Fruit fly (Drosophila melanogaster) whole organism, embryonic: ENCODE data around the gene kraken.

ENCODE experiments used
- ATbp ChIP-seq: fragments of 200-800 bp; sonication (Bioruptor generic); optimal IDR thresholded peaks from 2 replicates; lab custom pipeline; 2017; ENCODE audit warnings: missing biosample characterization, mild to moderate bottlenecking, missing genetic modification characterization, missing genetic modification reagents
- Aef1 ChIP-seq: fragments of 200-800 bp; sonication (Bioruptor generic); IDR thresholded peaks from 3 replicates; pipeline ENCODE4 v1.3.6; 2022; ENCODE audit warnings: missing biosample characterization, missing genetic modification characterization
- Asciz ChIP-seq: fragments of 200-800 bp; sonication (Bioruptor generic); optimal IDR thresholded peaks from 2 replicates; lab custom pipeline; 2017; ENCODE audit warnings: missing biosample characterization, mild to moderate bottlenecking, missing genetic modification characterization, missing genetic modification reagents
- Atf6 ChIP-seq: fragments of 200-800 bp; sonication (Bioruptor generic); IDR thresholded peaks from 2 replicates; pipeline ENCODE4 v1.3.6; 2022; ENCODE audit warnings: missing biosample characterization, missing genetic modification characterization
- B-H2 ChIP-seq: fragments of 200-800 bp; sonication (Bioruptor generic); optimal IDR thresholded peaks from 2 replicates; lab custom pipeline; 2018; ENCODE audit warnings: missing biosample characterization, mild to moderate bottlenecking, missing genetic modification characterization
- BEAF-32 ChIP-seq: fragments of 200-800 bp; sonication (Bioruptor generic); optimal IDR thresholded peaks from 3 replicates; lab custom pipeline; 2017; ENCODE audit warnings: missing biosample characterization, missing genetic modification characterization, mild to moderate bottlenecking, moderate library complexity, missing genetic modification reagents
- CG10321 ChIP-seq: fragments of 200-800 bp; sonication (Bioruptor generic); IDR thresholded peaks from 2 replicates; pipeline ENCODE4 v1.3.6; 2022; ENCODE audit warnings: missing biosample characterization, missing genetic modification characterization
- CG12071 ChIP-seq: fragments of 200-800 bp; sonication (Bioruptor generic); optimal IDR thresholded peaks from 3 replicates; lab custom pipeline; 2018; ENCODE audit warnings: missing biosample characterization, mild to moderate bottlenecking, missing genetic modification characterization
- CG13894 ChIP-seq: fragments of 200-800 bp; sonication (Bioruptor generic); optimal IDR thresholded peaks from 3 replicates; lab custom pipeline; 2018; ENCODE audit warnings: missing biosample characterization, mild to moderate bottlenecking, missing genetic modification characterization, moderate library complexity
- CG15514 ChIP-seq: fragments of 200-800 bp; sonication (Bioruptor generic); optimal IDR thresholded peaks from 3 replicates; lab custom pipeline; 2017; ENCODE audit warnings: missing biosample characterization, missing genetic modification characterization, mild to moderate bottlenecking, moderate library complexity, missing genetic modification reagents
- CG15601 ChIP-seq: fragments of 200-800 bp; sonication (Bioruptor generic); optimal IDR thresholded peaks from 3 replicates; lab custom pipeline; 2019; ENCODE audit warnings: missing biosample characterization, mild to moderate bottlenecking, missing genetic modification characterization, moderate library complexity
- CG15696 ChIP-seq: fragments of 200-800 bp; sonication (Bioruptor generic); optimal IDR thresholded peaks from 2 replicates; lab custom pipeline; 2019; ENCODE audit warnings: missing biosample characterization, mild to moderate bottlenecking, missing genetic modification characterization, moderate library complexity
- CG17912 ChIP-seq: fragments of 200-800 bp; sonication (Bioruptor generic); optimal IDR thresholded peaks from 2 replicates; lab custom pipeline; 2018; ENCODE audit warnings: missing biosample characterization, mild to moderate bottlenecking, missing genetic modification characterization
- CG2120 ChIP-seq: fragments of 200-800 bp; sonication (Bioruptor generic); optimal IDR thresholded peaks from 3 replicates; lab custom pipeline; 2016; ENCODE audit warnings: missing biosample characterization, missing genetic modification characterization
- CG2202 ChIP-seq: fragments of 200-800 bp; sonication (Bioruptor generic); optimal IDR thresholded peaks from 2 replicates; lab custom pipeline; 2018; ENCODE audit warnings: missing biosample characterization, mild to moderate bottlenecking, missing genetic modification characterization
- CG2875 ChIP-seq: fragments of 200-800 bp; sonication (Bioruptor generic); optimal IDR thresholded peaks from 2 replicates; lab custom pipeline; 2017; ENCODE audit warnings: missing biosample characterization, mild to moderate bottlenecking, missing genetic modification characterization, missing genetic modification reagents
- CG31365 ChIP-seq: fragments of 200-800 bp; sonication (Bioruptor generic); optimal IDR thresholded peaks from 2 replicates; lab custom pipeline; 2018; ENCODE audit warnings: missing biosample characterization, mild to moderate bottlenecking, missing genetic modification characterization
- CG33557 ChIP-seq: fragments of 200-800 bp; sonication (Bioruptor generic); optimal IDR thresholded peaks from 2 replicates; lab custom pipeline; 2019; ENCODE audit warnings: missing biosample characterization, mild to moderate bottlenecking, missing genetic modification characterization, moderate library complexity
- CG3407 ChIP-seq: fragments of 200-800 bp; sonication (Bioruptor generic); optimal IDR thresholded peaks from 2 replicates; lab custom pipeline; 2018; ENCODE audit warnings: missing biosample characterization, mild to moderate bottlenecking, missing genetic modification characterization
- CG4707 ChIP-seq: fragments of 200-800 bp; sonication (Bioruptor generic); optimal IDR thresholded peaks from 2 replicates; lab custom pipeline; 2018; ENCODE audit warnings: missing biosample characterization, mild to moderate bottlenecking, missing genetic modification characterization, moderate library complexity
- CG6854 ChIP-seq: fragments of 200-800 bp; sonication (Bioruptor generic); optimal IDR thresholded peaks from 3 replicates; lab custom pipeline; 2017; ENCODE audit warnings: missing biosample characterization, mild to moderate bottlenecking, missing genetic modification characterization
- CG9437 ChIP-seq: fragments of 200-800 bp; sonication (Bioruptor generic); optimal IDR thresholded peaks from 2 replicates; lab custom pipeline; 2018; ENCODE audit warnings: missing biosample characterization, mild to moderate bottlenecking, missing genetic modification characterization
- D19A ChIP-seq: fragments of 200-800 bp; optimal IDR thresholded peaks from 3 replicates; lab custom pipeline; 2019; ENCODE audit warnings: missing biosample characterization, mild to moderate bottlenecking, missing genetic modification characterization, moderate library complexity
- Dad ChIP-seq: fragments of 200-800 bp; sonication (Bioruptor generic); optimal IDR thresholded peaks from 3 replicates; lab custom pipeline; 2016; ENCODE audit warnings: missing biosample characterization, missing genetic modification characterization
- E2f2 ChIP-seq: fragments of 200-800 bp; sonication (Bioruptor generic); IDR thresholded peaks from 2 replicates; pipeline ENCODE4 v1.3.6; 2022; ENCODE audit warnings: missing biosample characterization, missing genetic modification characterization
- Gug ChIP-seq: fragments of 200-800 bp; sonication (Bioruptor generic); IDR thresholded peaks from 4 replicates; pipeline ENCODE4 v1.3.6; 2022; ENCODE audit warnings: missing biosample characterization, missing genetic modification characterization
- HLH3B ChIP-seq: fragments of 200-800 bp; sonication (Bioruptor generic); IDR thresholded peaks from 2 replicates; pipeline ENCODE4 v1.3.6; 2022; ENCODE audit warnings: missing biosample characterization, missing genetic modification characterization
- Hr78 ChIP-seq, 2 experiments: fragments of 200-800 bp in 1 of 2; fragments of >200 bp in 1 of 2; sonication (Bioruptor generic) in 1 of 2; optimal IDR thresholded peaks; 2 replicates each; lab custom pipeline; 2017 to 2019; ENCODE audit warnings: missing biosample characterization in 2 of 2, missing genetic modification characterization in 2 of 2, mild to moderate bottlenecking in 1 of 2, moderate library complexity in 1 of 2
- PHDP ChIP-seq: fragments of 200-800 bp; sonication (Bioruptor generic); optimal IDR thresholded peaks from 3 replicates; lab custom pipeline; 2018; ENCODE audit warnings: missing biosample characterization, mild to moderate bottlenecking, missing genetic modification characterization, moderate library complexity
- Rfx ChIP-seq: fragments of 200-800 bp; sonication (Bioruptor generic); IDR thresholded peaks from 2 replicates; pipeline ENCODE4 v1.3.6; 2022; ENCODE audit warnings: missing biosample characterization, missing genetic modification characterization
- Scr ChIP-seq: fragments of 200-800 bp; sonication (Bioruptor generic); IDR thresholded peaks from 2 replicates; pipeline ENCODE4 v1.3.6; 2022; ENCODE audit warnings: missing biosample characterization, missing genetic modification characterization; ENCODE audit not compliant: partially characterized antibody
- Side ChIP-seq: fragments of 200-800 bp; sonication (Bioruptor generic); optimal IDR thresholded peaks from 2 replicates; lab custom pipeline; 2016; ENCODE audit warnings: missing biosample characterization, missing genetic modification characterization
- Sry-δ ChIP-seq: fragments of 200-800 bp; sonication (Bioruptor generic); optimal IDR thresholded peaks from 2 replicates; lab custom pipeline; 2016; ENCODE audit warnings: missing biosample characterization, missing genetic modification characterization
- Trl ChIP-seq, 3 experiments: fragments of >200 bp in 2 of 3; fragments of 200-800 bp in 1 of 3; sonication (Bioruptor generic) in 1 of 3; optimal IDR thresholded peaks; 2 replicates in 1 of 3; 3 replicates in 2 of 3; lab custom pipeline; 2016 to 2017; ENCODE audit warnings: missing biosample characterization in 1 of 3, missing genetic modification characterization in 1 of 3
- Xrp1 ChIP-seq: fragments of 200-800 bp; sonication (Bioruptor generic); IDR thresholded peaks from 2 replicates; pipeline ENCODE4 v1.3.6; 2022; ENCODE audit warnings: missing biosample characterization, missing genetic modification characterization
- ara ChIP-seq: fragments of 200-800 bp; sonication (Bioruptor generic); IDR thresholded peaks from 2 replicates; pipeline ENCODE4 v1.3.6; 2022; ENCODE audit warnings: missing biosample characterization, missing genetic modification characterization
- bsh ChIP-seq, 2 experiments: fragments of 200-800 bp; sonication (Bioruptor generic); optimal IDR thresholded peaks; 2 replicates each; lab custom pipeline; 2017 to 2018; ENCODE audit warnings: mild to moderate bottlenecking in 2 of 2, missing biosample characterization in 2 of 2, missing genetic modification characterization in 2 of 2, moderate library complexity in 1 of 2
- caup ChIP-seq: fragments of 200-800 bp; sonication (Bioruptor generic); optimal IDR thresholded peaks from 3 replicates; lab custom pipeline; 2017; ENCODE audit warnings: missing biosample characterization, mild to moderate bottlenecking, missing genetic modification characterization, moderate library complexity; ENCODE audit not compliant: severe bottlenecking
- chm ChIP-seq: fragments of 200-800 bp; sonication (Bioruptor generic); IDR thresholded peaks from 2 replicates; pipeline ENCODE4 v1.3.6; 2022; ENCODE audit warnings: missing biosample characterization, missing genetic modification characterization
- corto ChIP-seq: fragments of 200-800 bp; sonication (Bioruptor generic); optimal IDR thresholded peaks from 2 replicates; lab custom pipeline; 2016; ENCODE audit warnings: missing biosample characterization, mild to moderate bottlenecking, missing genetic modification characterization, moderate library complexity
- crc ChIP-seq: fragments of 200-800 bp; sonication (Bioruptor generic); optimal IDR thresholded peaks from 2 replicates; lab custom pipeline; 2016; ENCODE audit warnings: missing biosample characterization, missing genetic modification characterization
- da ChIP-seq: fragments of 200-800 bp; sonication (Bioruptor generic); optimal IDR thresholded peaks from 2 replicates; lab custom pipeline; 2016; ENCODE audit warnings: missing biosample characterization, missing genetic modification characterization
- gt ChIP-seq: fragments of 200-800 bp; sonication (Bioruptor generic); IDR thresholded peaks from 2 replicates; pipeline ENCODE4 v1.3.6; 2022; ENCODE audit warnings: missing biosample characterization, missing genetic modification characterization
- lmd ChIP-seq: fragments of 200-800 bp; sonication (Bioruptor generic); IDR thresholded peaks from 2 replicates; pipeline ENCODE4 v1.3.6; 2022; ENCODE audit warnings: missing biosample characterization, missing genetic modification characterization
- mld ChIP-seq: fragments of 200-800 bp; sonication (Bioruptor generic); IDR thresholded peaks from 3 replicates; pipeline ENCODE4 v1.3.6; 2022; ENCODE audit warnings: missing biosample characterization, missing genetic modification characterization; ENCODE audit not compliant: partially characterized antibody
- oc ChIP-seq: fragments of 200-800 bp; sonication (Bioruptor generic); optimal IDR thresholded peaks from 2 replicates; lab custom pipeline; 2018; ENCODE audit warnings: missing biosample characterization, mild to moderate bottlenecking, missing genetic modification characterization, moderate library complexity
- row ChIP-seq: fragments of 200-800 bp; sonication (Bioruptor generic); IDR thresholded peaks from 3 replicates; pipeline ENCODE4 v1.3.6; 2022; ENCODE audit warnings: missing biosample characterization, missing genetic modification characterization
- schlank ChIP-seq: fragments of 200-800 bp; sonication (Bioruptor generic); optimal IDR thresholded peaks from 2 replicates; lab custom pipeline; 2018; ENCODE audit warnings: missing biosample characterization, mild to moderate bottlenecking, missing genetic modification characterization
- sim ChIP-seq: fragments of 200-800 bp; sonication (Bioruptor generic); IDR thresholded peaks from 2 replicates; pipeline ENCODE4 v1.3.6; 2022; ENCODE audit warnings: missing biosample characterization, missing genetic modification characterization

kraken gene

dm6 chr2L:856001-856400 is 3.4 kb downstream of the kraken start (continued):
- TF ChIP-seq CG33557 (GFP tag; lab: Kevin White, UChicago) (peak; percentile 31), row (no peak), caup (peak; percentile 38), PHDP (tag; lab: Kevin White, UChicago) (no peak), mld (no peak), D19A (tag; lab: Kevin White, UChicago) (no peak), CG2202 (tag; lab: Kevin White, UChicago) (peak; percentile 0), Gug (GFP tag; lab: Robert Waterston, UW) (no peak), gt (no peak), crc (no peak), ATbp (GFP tag; lab: Kevin White, UChicago) (peak; percentile 77), CG2875 (peak; percentile 40), CG31365 (tag; lab: Kevin White, UChicago) (peak; percentile 30), Hr78 (GFP tag; optimal IDR thresholded peaks at IDR 0.05; lab: Kevin White, UChicago) (no peak), CG2120 (GFP tag; lab: Kevin White, UChicago) (peak; percentile 33), CG3407 (GFP tag; lab: Kevin White, UChicago) (peak; percentile 45), Trl (optimal IDR thresholded peaks at IDR 0.05; lab: Kevin White, UChicago) (no peak), Trl (GFP tag; optimal IDR thresholded peaks at IDR 0.05; lab: Kevin White, UChicago) (peak; percentile 6), B-H2 (peak; percentile 10), da (GFP tag; lab: Kevin White, UChicago) (no peak), CG15601 (peak; percentile 49), Xrp1 (GFP tag; lab: Robert Waterston, UW) (peak; percentile 59), Scr (GFP tag; lab: Robert Waterston, UW) (no peak), Sry-δ (GFP tag; lab: Kevin White, UChicago) (no peak), CG9437 (no peak), bsh (GFP tag; optimal IDR thresholded peaks at IDR 0.05; lab: Kevin White, UChicago) (peak in 1 of 2 experiments; percentile 37), sim (GFP tag; lab: Robert Waterston, UW) (0 out of 2 replicates have a peak, but pooled peaks have one; percentile 24), ara (GFP tag; lab: Robert Waterston, UW) (peak; percentile 46; the same call in 1 of the 2 replicates), CG17912 (no peak), Asciz (GFP tag; lab: Kevin White, UChicago) (peak; percentile 47), Aef1 (GFP tag; lab: Robert Waterston, UW) (no peak), chm (GFP tag; lab: Robert Waterston, UW) (peak; percentile 45; the same call in 1 of the 2 replicates), Side (peak; percentile 16), Atf6 (GFP tag; lab: Robert Waterston, UW) (no peak; the same call in 1 of the 2 replicates), BEAF-32 (GFP tag; lab: Kevin White, UChicago) (no peak), CG15514 (GFP tag; lab: Kevin White, UChicago) (peak; percentile 52), Dad (GFP tag; lab: Kevin White, UChicago) (no peak), CG15696 (tag; lab: Kevin White, UChicago) (peak; percentile 39), oc (tag; lab: Kevin White, UChicago) (peak; percentile 22), E2f2 (0 out of 2 replicates have a peak, but pooled peaks have one; percentile 7), CG4707 (peak; percentile 45), lmd (GFP tag; lab: Robert Waterston, UW) (no peak), CG10321 (GFP tag; lab: Robert Waterston, UW) (0 out of 2 replicates have a peak, but pooled peaks have one; percentile 15), CG6854 (GFP tag; lab: Kevin White, UChicago) (peak; percentile 21), CG12071 (GFP tag; lab: Kevin White, UChicago) (peak; percentile 26), HLH3B (GFP tag; lab: Robert Waterston, UW) (peak; percentile 21; the same call in 1 of the 2 replicates), Rfx (GFP tag; lab: Robert Waterston, UW) (peak; percentile 40; the same call in 1 of the 2 replicates), schlank (peak; percentile 54), corto (GFP tag; lab: Kevin White, UChicago) (no peak), CG13894 (tag; lab: Kevin White, UChicago) (peak; percentile 5)
